Fruit fly (Drosophila melanogaster): Measurements from ENCODE around the gene Ir7f.
A peak's percentile ranks its signal among the peaks of the same experiment; 100 is the strongest.

Ir7f gene

DNA sequence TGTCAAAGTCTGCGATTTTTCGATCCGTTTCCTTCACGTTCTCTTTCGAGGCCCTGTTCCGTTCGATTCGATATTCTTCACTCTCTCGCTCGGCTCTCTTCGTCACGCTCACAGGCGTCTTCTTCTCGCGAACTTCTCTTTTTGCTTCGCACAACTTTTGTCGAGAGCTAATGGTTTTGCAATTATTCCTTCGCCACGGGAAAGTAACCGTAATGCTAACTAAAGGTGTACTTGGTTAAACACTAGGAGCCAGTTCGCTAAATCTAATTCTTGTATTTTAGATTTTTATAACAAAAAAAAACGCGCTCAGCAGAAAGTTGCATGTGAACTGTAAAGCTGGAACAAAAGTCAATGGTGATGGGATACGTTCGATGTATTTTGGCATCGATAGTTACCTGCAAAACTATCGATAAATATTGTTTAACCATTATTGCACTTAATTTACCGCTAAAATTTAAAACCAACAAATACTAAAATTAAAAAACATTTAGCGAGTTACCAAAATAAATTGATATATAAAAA is 47.3 kb upstream of the Ir7f start, which contains the start of gene mahe (continued):
- no peak for TF ChIP-seq Tbp (GFP tag; optimal IDR thresholded peaks at IDR 0.05)
- no peak for TF ChIP-seq CG2120 (GFP tag; optimal IDR thresholded peaks at IDR 0.05)
- no peak for TF ChIP-seq CG14965 (GFP tag; optimal IDR thresholded peaks at IDR 0.05; ENCODE audit: borderline replicate concordance)
- TF ChIP-seq CG9797 (GFP tag; optimal IDR thresholded peaks at IDR 0.05), result no peak
- TF ChIP-seq Ssrp (tag; optimal IDR thresholded peaks at IDR 0.05), result no peak
- no peak for TF ChIP-seq CG6813 (GFP tag; optimal IDR thresholded peaks at IDR 0.05)
- no peak for TF ChIP-seq HHEX (GFP tag; optimal IDR thresholded peaks at IDR 0.05)
- no peak for TF ChIP-seq CG31388 (GFP tag; optimal IDR thresholded peaks at IDR 0.05)
- no peak for TF ChIP-seq pho (GFP tag; optimal IDR thresholded peaks at IDR 0.05)
- TF ChIP-seq Vsx1 (GFP tag; optimal IDR thresholded peaks at IDR 0.05), result no peak
- TF ChIP-seq ac (GFP tag; optimal IDR thresholded peaks at IDR 0.05), result no peak
- TF ChIP-seq dpn (GFP tag; optimal IDR thresholded peaks at IDR 0.05), result no peak
- no peak for TF ChIP-seq stwl (tag; optimal IDR thresholded peaks at IDR 0.05)
- no peak for TF ChIP-seq CG11723 (GFP tag; optimal IDR thresholded peaks at IDR 0.05)
- no peak for TF ChIP-seq al (GFP tag; IDR thresholded peaks at IDR 0.05)
- no peak for TF ChIP-seq bcd (GFP tag; optimal IDR thresholded peaks at IDR 0.05)
- no peak for TF ChIP-seq tx (GFP tag; optimal IDR thresholded peaks at IDR 0.05)
- TF ChIP-seq HmgD (GFP tag; optimal IDR thresholded peaks at IDR 0.05), result no peak
- TF ChIP-seq CG8281 (tag; optimal IDR thresholded peaks at IDR 0.05), result no peak
- peak; percentile 44 for TF ChIP-seq lbe (GFP tag; optimal IDR thresholded peaks at IDR 0.05)
- no peak for TF ChIP-seq CG3847 (GFP tag; IDR thresholded peaks at IDR 0.05)
- TF ChIP-seq CG18476 (GFP tag; optimal IDR thresholded peaks at IDR 0.05), result no peak
- TF ChIP-seq Spps (tag; optimal IDR thresholded peaks at IDR 0.05), result no peak
- TF ChIP-seq BtbVII (GFP tag; optimal IDR thresholded peaks at IDR 0.05), result no peak
- TF ChIP-seq bsh (GFP tag; optimal IDR thresholded peaks at IDR 0.05), result no peak
- TF ChIP-seq CG32772 (GFP tag; IDR thresholded peaks at IDR 0.05), result no peak
- TF ChIP-seq schlank (tag; optimal IDR thresholded peaks at IDR 0.05), result no peak
- no peak for TF ChIP-seq E2f1 (GFP tag; IDR thresholded peaks at IDR 0.05)
- no peak for TF ChIP-seq CG12744 (GFP tag; optimal IDR thresholded peaks at IDR 0.05)
- no peak for TF ChIP-seq ci (GFP tag; IDR thresholded peaks at IDR 0.05)
- no peak for TF ChIP-seq h (optimal IDR thresholded peaks at IDR 0.05)
- no peak for TF ChIP-seq ash1 (GFP tag; optimal IDR thresholded peaks at IDR 0.05)
- no peak for TF ChIP-seq Atf-2 (GFP tag; optimal IDR thresholded peaks at IDR 0.05)
- no peak for TF ChIP-seq Fer2 (tag; optimal IDR thresholded peaks at IDR 0.05)
- no peak for TF ChIP-seq gcm2 (GFP tag; optimal IDR thresholded peaks at IDR 0.05)
- peak in 1 of 2 experiments; percentile 67 for TF ChIP-seq tll (GFP tag; optimal IDR thresholded peaks at IDR 0.05)
- TF ChIP-seq sima (GFP tag; optimal IDR thresholded peaks at IDR 0.05), result no peak
- peak; percentile 60 for TF ChIP-seq CG1233 (GFP tag; optimal IDR thresholded peaks at IDR 0.05)
- TF ChIP-seq ap (GFP tag; IDR thresholded peaks at IDR 0.05), result no peak
- TF ChIP-seq Hsf (GFP tag; optimal IDR thresholded peaks at IDR 0.05), result no peak
- TF ChIP-seq Poxn (GFP tag; IDR thresholded peaks at IDR 0.05), result no peak
- TF ChIP-seq cg (GFP tag; optimal IDR thresholded peaks at IDR 0.05), result no peak
- no peak for TF ChIP-seq CG17328 (GFP tag; IDR thresholded peaks at IDR 0.05)
- no peak for TF ChIP-seq fd64A (GFP tag; optimal IDR thresholded peaks at IDR 0.05)
- no peak for TF ChIP-seq tio (GFP tag; optimal IDR thresholded peaks at IDR 0.05)
- TF ChIP-seq CG7556 (GFP tag; optimal IDR thresholded peaks at IDR 0.05), result no peak
- no peak for TF ChIP-seq prd (optimal IDR thresholded peaks at IDR 0.05)
- TF ChIP-seq prd (GFP tag; IDR thresholded peaks at IDR 0.05), result no peak
- TF ChIP-seq vfl (GFP tag; optimal IDR thresholded peaks at IDR 0.05), result no peak
- TF ChIP-seq cato (GFP tag; optimal IDR thresholded peaks at IDR 0.05; ENCODE audit: borderline replicate concordance), result no peak
- TF ChIP-seq maf-S (GFP tag; optimal IDR thresholded peaks at IDR 0.05), result no peak
- TF ChIP-seq insv (GFP tag; optimal IDR thresholded peaks at IDR 0.05), result no peak
